Worm (Caenorhabditis elegans) whole organism, L1 larva: ENCODE data around the gene zer-1.

ENCODE experiments used
- C34B4.2 ChIP-seq: sonication (generic microtip); optimal IDR thresholded peaks from 2 replicates; lab custom pipeline; 2017; ENCODE audit warnings: mild to moderate bottlenecking, missing genetic modification characterization, missing compliant biosample characterization
- F16B12.6 ChIP-seq: fragments of 150-350 bp; optimal IDR thresholded peaks from 2 replicates; lab custom pipeline; 2014; ENCODE audit warnings: missing biosample characterization, missing genetic modification characterization
- Y116A8C.19 ChIP-seq: sonication (generic microtip); optimal IDR thresholded peaks from 2 replicates; lab custom pipeline; 2016; ENCODE audit warnings: missing compliant biosample characterization, missing genetic modification characterization, borderline replicate concordance
- aha-1 ChIP-seq: fragments of 150-350 bp; optimal IDR thresholded peaks from 2 replicates; lab custom pipeline; 2014; ENCODE audit warnings: missing biosample characterization, missing genetic modification characterization
- ama-1 ChIP-seq: fragments of 150-350 bp; optimal IDR thresholded peaks from 2 replicates; lab custom pipeline; 2014
- ceh-8 ChIP-seq: fragments of 200-800 bp; sonication (Bioruptor generic); optimal IDR thresholded peaks from 2 replicates; lab custom pipeline; 2018; ENCODE audit warnings: mild to moderate bottlenecking, missing genetic modification characterization, moderate library complexity, missing compliant biosample characterization
- ceh-82 ChIP-seq, 3 experiments: fragments of 150-350 bp in 1 of 3; sonication (generic microtip) in 2 of 3; optimal IDR thresholded peaks; 2 replicates each; lab custom pipeline; 2014 to 2017; ENCODE audit warnings: missing biosample characterization in 3 of 3, missing genetic modification characterization in 3 of 3
- ceh-88 ChIP-seq: fragments of 200-800 bp; sonication (Bioruptor generic); IDR thresholded peaks from 2 replicates; pipeline ENCODE4 v1.3.6; 2022; ENCODE audit warnings: missing genetic modification characterization, missing compliant biosample characterization
- ceh-90 ChIP-seq: sonication (generic microtip); optimal IDR thresholded peaks from 2 replicates; lab custom pipeline; 2016; ENCODE audit warnings: missing genetic modification characterization, missing compliant biosample characterization
- dsc-1 ChIP-seq: sonication (generic microtip); optimal IDR thresholded peaks from 2 replicates; lab custom pipeline; 2016; ENCODE audit warnings: mild to moderate bottlenecking, missing genetic modification characterization, missing compliant biosample characterization
- efl-1 ChIP-seq, 4 experiments: fragments of 150-350 bp; optimal IDR thresholded peaks in 3 of 4; peaks in 1 of 4; 1 replicate in 1 of 4; 2 replicates in 3 of 4; lab custom pipeline; 2014; ENCODE audit warnings: missing biosample characterization in 2 of 4, missing genetic modification characterization in 2 of 4, missing genetic modification reagents in 2 of 4
- egl-13 ChIP-seq: sonication (generic microtip); optimal IDR thresholded peaks from 2 replicates; lab custom pipeline; 2016; ENCODE audit warnings: missing genotype, missing genetic modification reagents, missing genetic modification characterization, missing compliant biosample characterization
- egl-27 ChIP-seq, 2 experiments: fragments of 150-350 bp in 1 of 2; sonication (generic microtip); optimal IDR thresholded peaks; 3 replicates each; lab custom pipeline; 2017 to 2018; ENCODE audit warnings: missing biosample characterization in 2 of 2, missing genetic modification characterization in 2 of 2, missing genetic modification reagents in 2 of 2
- fkh-10 ChIP-seq: sonication (generic microtip); optimal IDR thresholded peaks from 2 replicates; lab custom pipeline; 2017; ENCODE audit warnings: missing biosample characterization, missing genetic modification reagents, missing genetic modification characterization
- fkh-4 ChIP-seq: sonication (generic microtip); optimal IDR thresholded peaks from 2 replicates; lab custom pipeline; 2016; ENCODE audit warnings: missing compliant biosample characterization, missing genetic modification characterization, borderline replicate concordance
- fkh-8 ChIP-seq: sonication (generic microtip); optimal IDR thresholded peaks from 2 replicates; lab custom pipeline; 2016; ENCODE audit warnings: mild to moderate bottlenecking, missing genetic modification characterization, missing compliant biosample characterization
- grh-1 ChIP-seq: fragments of 200-800 bp; sonication (Bioruptor generic); IDR thresholded peaks from 2 replicates; pipeline ENCODE4 v1.3.6; 2022; ENCODE audit warnings: missing genetic modification reagents, missing genetic modification characterization, missing compliant biosample characterization
- hlh-17 ChIP-seq: fragments of 200-800 bp; sonication (Bioruptor generic); optimal IDR thresholded peaks from 2 replicates; lab custom pipeline; 2018; ENCODE audit warnings: missing genetic modification characterization, mild to moderate bottlenecking, missing compliant biosample characterization, moderate library complexity, borderline replicate concordance
- hlh-4 ChIP-seq: sonication (generic microtip); optimal IDR thresholded peaks from 2 replicates; lab custom pipeline; 2016; ENCODE audit warnings: mild to moderate bottlenecking, missing genetic modification characterization, missing compliant biosample characterization
- hpl-2 ChIP-seq: fragments of 150-350 bp; optimal IDR thresholded peaks from 2 replicates; lab custom pipeline; 2014; ENCODE audit warnings: missing biosample characterization, missing genetic modification reagents, missing genetic modification characterization
- irx-1 ChIP-seq: sonication (generic microtip); optimal IDR thresholded peaks from 2 replicates; lab custom pipeline; 2016; ENCODE audit warnings: missing genetic modification characterization, missing compliant biosample characterization
- isw-1 ChIP-seq: fragments of 200-800 bp; sonication (Bioruptor generic); IDR thresholded peaks from 2 replicates; pipeline ENCODE4 v1.3.6; 2022; ENCODE audit warnings: missing genetic modification characterization, missing compliant biosample characterization
- lin-39 ChIP-seq: fragments of 150-350 bp; optimal IDR thresholded peaks from 2 replicates; lab custom pipeline; 2014; ENCODE audit warnings: missing biosample characterization, missing genetic modification reagents, missing genetic modification characterization
- lir-3 ChIP-seq: sonication (generic microtip); optimal IDR thresholded peaks from 2 replicates; lab custom pipeline; 2016; ENCODE audit warnings: mild to moderate bottlenecking, missing genetic modification characterization, moderate library complexity, missing compliant biosample characterization; ENCODE audit not compliant: poor library complexity
- mab-9 ChIP-seq: fragments of 200-800 bp; sonication (Bioruptor generic); IDR thresholded peaks from 2 replicates; pipeline ENCODE4 v1.3.6; 2022; ENCODE audit warnings: missing genetic modification reagents, missing genetic modification characterization, missing compliant biosample characterization
- mef-2 ChIP-seq: fragments of 150-350 bp; optimal IDR thresholded peaks from 2 replicates; lab custom pipeline; 2014; ENCODE audit warnings: missing biosample characterization, missing genetic modification characterization
- mep-1 ChIP-seq: fragments of 150-350 bp; optimal IDR thresholded peaks from 2 replicates; lab custom pipeline; 2014; ENCODE audit warnings: missing biosample characterization, missing genetic modification characterization
- nhr-11 ChIP-seq: fragments of 150-350 bp; optimal IDR thresholded peaks from 2 replicates; lab custom pipeline; 2014; ENCODE audit warnings: missing biosample characterization, missing genetic modification characterization
- nhr-12 ChIP-seq: sonication (generic microtip); optimal IDR thresholded peaks from 2 replicates; lab custom pipeline; 2017; ENCODE audit warnings: missing biosample characterization, missing genetic modification characterization
- nhr-19 ChIP-seq: fragments of 200-800 bp; sonication (Bioruptor generic); conservative IDR thresholded peaks from 2 replicates; pipeline ENCODE4 v1.3.6; 2022; ENCODE audit warnings: missing genetic modification characterization, missing compliant biosample characterization
- nhr-237 ChIP-seq: fragments of 150-350 bp; optimal IDR thresholded peaks from 2 replicates; lab custom pipeline; 2014; ENCODE audit warnings: missing biosample characterization, missing genetic modification characterization
- nhr-28 ChIP-seq: fragments of 150-350 bp; optimal IDR thresholded peaks from 2 replicates; lab custom pipeline; 2014; ENCODE audit warnings: missing biosample characterization, missing genetic modification characterization
- nhr-47 ChIP-seq: sonication (generic microtip); optimal IDR thresholded peaks from 2 replicates; lab custom pipeline; 2016; ENCODE audit warnings: mild to moderate bottlenecking, missing genetic modification characterization, moderate library complexity, missing compliant biosample characterization
- nhr-71 ChIP-seq: sonication (generic microtip); optimal IDR thresholded peaks from 2 replicates; lab custom pipeline; 2016; ENCODE audit warnings: mild to moderate bottlenecking, missing genetic modification characterization, moderate library complexity, missing compliant biosample characterization
- nhr-76 ChIP-seq: sonication (generic microtip); optimal IDR thresholded peaks from 2 replicates; lab custom pipeline; 2017; ENCODE audit warnings: missing biosample characterization, missing genetic modification characterization
- nhr-77 ChIP-seq: fragments of 150-350 bp; optimal IDR thresholded peaks from 2 replicates; lab custom pipeline; 2014; ENCODE audit warnings: missing biosample characterization, missing genetic modification characterization
- pag-3 ChIP-seq: sonication (generic microtip); optimal IDR thresholded peaks from 2 replicates; lab custom pipeline; 2017; ENCODE audit warnings: missing genetic modification characterization, mild to moderate bottlenecking, missing compliant biosample characterization, antibody characterized with exemption, borderline replicate concordance; ENCODE audit not compliant: insufficient read depth
- pqm-1 ChIP-seq: sonication (generic microtip); optimal IDR thresholded peaks from 3 replicates; lab custom pipeline; 2017; ENCODE audit warnings: missing biosample characterization, missing genetic modification characterization
- rnt-1 ChIP-seq: sonication (generic microtip); optimal IDR thresholded peaks from 2 replicates; lab custom pipeline; 2016; ENCODE audit warnings: mild to moderate bottlenecking, missing genetic modification characterization, moderate library complexity, missing compliant biosample characterization
- skn-1 ChIP-seq: fragments of 150-350 bp; optimal IDR thresholded peaks from 2 replicates; lab custom pipeline; 2014; ENCODE audit warnings: missing biosample characterization, missing genetic modification characterization
- snpc-4 ChIP-seq: fragments of 150-350 bp; optimal IDR thresholded peaks from 2 replicates; lab custom pipeline; 2014; ENCODE audit warnings: missing biosample characterization, missing genetic modification characterization
- snu-23 ChIP-seq: sonication (generic microtip); optimal IDR thresholded peaks from 2 replicates; lab custom pipeline; 2016; ENCODE audit warnings: missing genetic modification characterization, missing compliant biosample characterization
- sptf-1 ChIP-seq: fragments of 150-350 bp; optimal IDR thresholded peaks from 2 replicates; lab custom pipeline; 2014; ENCODE audit warnings: missing biosample characterization, missing genetic modification characterization
- swsn-7 ChIP-seq: sonication (generic microtip); optimal IDR thresholded peaks from 2 replicates; lab custom pipeline; 2016; ENCODE audit warnings: missing genetic modification characterization, missing compliant biosample characterization
- tbx-2 ChIP-seq: sonication (generic microtip); optimal IDR thresholded peaks from 2 replicates; lab custom pipeline; 2016; ENCODE audit warnings: missing genetic modification characterization, missing compliant biosample characterization
- unc-130 ChIP-seq: fragments of 150-350 bp; optimal IDR thresholded peaks from 2 replicates; lab custom pipeline; 2017; ENCODE audit warnings: missing biosample characterization, missing genetic modification characterization, inconsistent platforms
- unc-30 ChIP-seq: sonication (generic microtip); optimal IDR thresholded peaks from 2 replicates; lab custom pipeline; 2017; ENCODE audit warnings: missing biosample characterization, missing genetic modification characterization
- unc-98 ChIP-seq: fragments of 200-800 bp; sonication (Bioruptor generic); IDR thresholded peaks from 2 replicates; pipeline ENCODE4 v1.3.6; 2022; ENCODE audit warnings: missing genetic modification characterization, missing compliant biosample characterization
- xbp-1 ChIP-seq: sonication (generic microtip); optimal IDR thresholded peaks from 2 replicates; lab custom pipeline; 2016; ENCODE audit warnings: missing genetic modification characterization, missing compliant biosample characterization
- zag-1 ChIP-seq: fragments of 150-350 bp; optimal IDR thresholded peaks from 2 replicates; lab custom pipeline; 2014; ENCODE audit warnings: missing biosample characterization, missing genetic modification characterization
- ztf-11 ChIP-seq, 2 experiments: sonication (generic microtip); optimal IDR thresholded peaks; 2 replicates each; lab custom pipeline; 2016 to 2017; ENCODE audit warnings: missing genetic modification characterization in 2 of 2, missing biosample characterization in 1 of 2, missing compliant biosample characterization in 1 of 2

zer-1 gene

ce11 chrIII:835713-836278, 50.8 kb downstream of the zer-1 start (continued):
- TF ChIP-seq ceh-8 (GFP tag; lab: Kevin White, UChicago) = peak; percentile 26
- no peak for TF ChIP-seq snpc-4
- peak; percentile 51 for TF ChIP-seq nhr-77 (tag; lab: Kevin White, UChicago)
- no peak for TF ChIP-seq pqm-1 (tag; lab: Kevin White, UChicago)
- TF ChIP-seq nhr-237 (tag; lab: Kevin White, UChicago) = no peak
- peak; percentile 30 for TF ChIP-seq skn-1 (tag; lab: Kevin White, UChicago)
- no peak for TF ChIP-seq lin-39 (tag; lab: Kevin White, UChicago)
- peak; percentile 84 for TF ChIP-seq hlh-17
- TF ChIP-seq zag-1 = no peak
- TF ChIP-seq snu-23 = peak; percentile 15
- TF ChIP-seq efl-1 (optimal IDR thresholded peaks at IDR 0.05; lab: Kevin White, UChicago) = peak; percentile 34 to 45
- TF ChIP-seq efl-1 (GFP tag; optimal IDR thresholded peaks at IDR 0.05 in 1 of 2; lab: Kevin White, UChicago) = no peak
- TF ChIP-seq unc-130 (tag; lab: Kevin White, UChicago) = no peak
- TF ChIP-seq nhr-71 = peak; percentile 75
- peak; percentile 22 for TF ChIP-seq nhr-11 (tag; lab: Kevin White, UChicago)
- peak; percentile 97 for TF ChIP-seq ama-1 (lab: Kevin White, UChicago)
- TF ChIP-seq egl-13 = peak; percentile 14
- no peak for TF ChIP-seq mef-2 (tag; lab: Kevin White, UChicago)
- TF ChIP-seq irx-1 (tag; lab: Kevin White, UChicago) = no peak
- TF ChIP-seq hlh-4 = no peak
- TF ChIP-seq swsn-7 = peak; percentile 7
- TF ChIP-seq xbp-1 (tag; lab: Kevin White, UChicago) = peak; percentile 18
- no peak for TF ChIP-seq egl-27 (tag; optimal IDR thresholded peaks at IDR 0.05; lab: Kevin White, UChicago)
- TF ChIP-seq ceh-90 (tag; lab: Kevin White, UChicago) = no peak
- no peak for TF ChIP-seq Y116A8C.19
- no peak for TF ChIP-seq F16B12.6 (tag; lab: Kevin White, UChicago)
- TF ChIP-seq fkh-4 = no peak
- TF ChIP-seq C34B4.2 (tag; lab: Kevin White, UChicago) = peak; percentile 55
- no peak for TF ChIP-seq hpl-2 (GFP tag; lab: Kevin White, UChicago)
- no peak for TF ChIP-seq aha-1 (tag; lab: Kevin White, UChicago)
- peak; percentile 36; the same call in 1 of the 2 replicates for TF ChIP-seq isw-1 (GFP tag; lab: Robert Waterston, UW)
- TF ChIP-seq nhr-47 (tag; lab: Kevin White, UChicago) = peak; percentile 68
- TF ChIP-seq nhr-12 (tag; lab: Kevin White, UChicago) = no peak
- TF ChIP-seq ztf-11 (tag; optimal IDR thresholded peaks at IDR 0.05; lab: Kevin White, UChicago) = peak in 1 of 2 experiments; percentile 63
- no peak for TF ChIP-seq sptf-1
- peak; percentile 24 for TF ChIP-seq fkh-8
- no peak for TF ChIP-seq tbx-2
- peak; percentile 73 for TF ChIP-seq ceh-88 (GFP tag; lab: Robert Waterston, UW)
- peak; percentile 32 for TF ChIP-seq dsc-1
- TF ChIP-seq rnt-1 (tag; lab: Kevin White, UChicago) = peak; percentile 38
- peak; percentile 66 for TF ChIP-seq grh-1 (GFP tag; lab: Robert Waterston, UW)
- TF ChIP-seq ceh-82 (tag; optimal IDR thresholded peaks at IDR 0.05; lab: Kevin White, UChicago) = no peak
- peak; percentile 60 for TF ChIP-seq fkh-10 (GFP tag; lab: Kevin White, UChicago)
- TF ChIP-seq nhr-19 (GFP tag; lab: Robert Waterston, UW) = peak; percentile 42; the same call in 1 of the 2 replicates
- TF ChIP-seq unc-98 (GFP tag; lab: Robert Waterston, UW) = no peak
- no peak for TF ChIP-seq lir-3 (tag; lab: Kevin White, UChicago)
- no peak for TF ChIP-seq nhr-76 (tag; lab: Kevin White, UChicago)
- no peak for TF ChIP-seq mep-1
- TF ChIP-seq mab-9 (GFP tag; lab: Robert Waterston, UW) = no peak
- no peak for TF ChIP-seq unc-30 (tag; lab: Kevin White, UChicago)
- TF ChIP-seq pag-3 (tag; lab: Kevin White, UChicago) = no peak
- TF ChIP-seq nhr-28 (tag; lab: Kevin White, UChicago) = peak; percentile 7
